Fruit fly (Drosophila melanogaster) whole organism, embryonic: Measurements from ENCODE around the gene CG12995.

Experiments used
- BtbVII ChIP-seq: fragments of 200-800 bp; sonication (Bioruptor generic); optimal IDR thresholded peaks from 3 replicates; lab custom pipeline; 2017; ENCODE audit warnings: missing biosample characterization, mild to moderate bottlenecking, missing genetic modification characterization
- CG10321 ChIP-seq: fragments of 200-800 bp; sonication (Bioruptor generic); IDR thresholded peaks from 2 replicates; pipeline ENCODE4 v1.3.6; 2022; ENCODE audit warnings: missing biosample characterization, missing genetic modification characterization
- CG10543 ChIP-seq: fragments of 200-800 bp; sonication (Bioruptor generic); optimal IDR thresholded peaks from 3 replicates; lab custom pipeline; 2017; ENCODE audit warnings: missing biosample characterization, mild to moderate bottlenecking, missing genetic modification characterization, moderate library complexity
- CG10959 ChIP-seq: fragments of 200-800 bp; sonication (Bioruptor generic); IDR thresholded peaks from 2 replicates; pipeline ENCODE4 v1.3.6; 2022; ENCODE audit warnings: missing biosample characterization, missing genetic modification characterization
- CG11085 ChIP-seq: fragments of 200-800 bp; sonication (Bioruptor generic); IDR thresholded peaks from 2 replicates; pipeline ENCODE4 v1.3.6; 2022; ENCODE audit warnings: missing biosample characterization, missing genetic modification characterization
- CG11093 ChIP-seq: fragments of 200-800 bp; sonication (Bioruptor generic); IDR thresholded peaks from 3 replicates; pipeline ENCODE4 v1.3.6; 2022; ENCODE audit warnings: missing biosample characterization, missing genetic modification characterization
- CG11695 ChIP-seq: fragments of 200-800 bp; sonication (Bioruptor generic); IDR thresholded peaks from 3 replicates; pipeline ENCODE4 v1.3.6; 2022; ENCODE audit warnings: missing biosample characterization, missing genetic modification characterization
- CG12659 ChIP-seq: fragments of 200-800 bp; sonication (Bioruptor generic); optimal IDR thresholded peaks from 3 replicates; lab custom pipeline; 2017; ENCODE audit warnings: mild to moderate bottlenecking, missing biosample characterization, missing genetic modification reagents, missing genetic modification characterization
- CG17361 ChIP-seq: fragments of 200-800 bp; sonication (Bioruptor generic); IDR thresholded peaks from 3 replicates; pipeline ENCODE4 v1.3.6; 2022; ENCODE audit warnings: missing biosample characterization, missing genetic modification characterization
- CG17568 ChIP-seq: fragments of 200-800 bp; sonication (Bioruptor generic); optimal IDR thresholded peaks from 2 replicates; lab custom pipeline; 2018; ENCODE audit warnings: missing biosample characterization, mild to moderate bottlenecking, missing genetic modification characterization, moderate library complexity
- CG32532 ChIP-seq: fragments of 200-800 bp; sonication (Bioruptor generic); IDR thresholded peaks from 2 replicates; pipeline ENCODE4 v1.3.6; 2022; ENCODE audit warnings: missing biosample characterization, missing genetic modification characterization
- CG3281 ChIP-seq: fragments of 200-800 bp; sonication (Bioruptor generic); optimal IDR thresholded peaks from 3 replicates; lab custom pipeline; 2017; ENCODE audit warnings: missing biosample characterization, mild to moderate bottlenecking, missing genetic modification characterization
- CG4617 ChIP-seq: fragments of 200-800 bp; sonication (Bioruptor generic); optimal IDR thresholded peaks from 3 replicates; lab custom pipeline; 2016; ENCODE audit warnings: missing biosample characterization, missing genetic modification characterization, borderline replicate concordance
- CG4707 ChIP-seq: fragments of 200-800 bp; sonication (Bioruptor generic); optimal IDR thresholded peaks from 2 replicates; lab custom pipeline; 2018; ENCODE audit warnings: missing biosample characterization, mild to moderate bottlenecking, missing genetic modification characterization, moderate library complexity
- CG7987 ChIP-seq: fragments of 200-800 bp; sonication (Bioruptor generic); optimal IDR thresholded peaks from 2 replicates; lab custom pipeline; 2018; ENCODE audit warnings: missing biosample characterization, mild to moderate bottlenecking, missing genetic modification characterization, moderate library complexity
- CG8924 ChIP-seq: fragments of 200-800 bp; optimal IDR thresholded peaks from 3 replicates; lab custom pipeline; 2019; ENCODE audit warnings: missing biosample characterization, mild to moderate bottlenecking, missing genetic modification characterization, moderate library complexity
- Chrac-16 ChIP-seq: fragments of 200-800 bp; sonication (Bioruptor generic); optimal IDR thresholded peaks from 3 replicates; lab custom pipeline; 2016; ENCODE audit warnings: missing biosample characterization, missing genetic modification characterization
- D ChIP-seq, 2 experiments: fragments of 200-800 bp in 1 of 2; fragments of >200 bp in 1 of 2; sonication (Bioruptor generic) in 1 of 2; optimal IDR thresholded peaks; 2 replicates in 1 of 2; 3 replicates in 1 of 2; lab custom pipeline; 2017; ENCODE audit warnings: mild to moderate bottlenecking in 1 of 2, missing biosample characterization in 1 of 2, missing genetic modification characterization in 1 of 2, missing genetic modification reagents in 1 of 2
- Elba2 ChIP-seq: fragments of 200-800 bp; sonication (Bioruptor generic); optimal IDR thresholded peaks from 3 replicates; lab custom pipeline; 2016; ENCODE audit warnings: missing biosample characterization, missing genetic modification characterization
- Ets65A ChIP-seq: fragments of 200-800 bp; sonication (Bioruptor generic); peaks from one replicate; lab custom pipeline; 2016; ENCODE audit warnings: missing biosample characterization, missing genetic modification characterization
- Kr ChIP-seq: fragments of 200-800 bp; sonication (Bioruptor generic); optimal IDR thresholded peaks from 2 replicates; lab custom pipeline; 2017; ENCODE audit warnings: missing biosample characterization, mild to moderate bottlenecking, missing genetic modification characterization
- MBD-R2 ChIP-seq: fragments of 200-800 bp; sonication (Bioruptor generic); IDR thresholded peaks from 2 replicates; pipeline ENCODE4 v1.3.6; 2022; ENCODE audit warnings: missing biosample characterization, missing genetic modification characterization
- Med ChIP-seq: fragments of 200-800 bp; sonication (Bioruptor generic); peaks from one replicate; lab custom pipeline; 2016; ENCODE audit warnings: missing biosample characterization, missing genetic modification characterization, mild to moderate bottlenecking, inconsistent platforms, moderate library complexity
- Meics ChIP-seq: fragments of 200-800 bp; sonication (Bioruptor generic); optimal IDR thresholded peaks from 2 replicates; lab custom pipeline; 2017; ENCODE audit warnings: missing biosample characterization, mild to moderate bottlenecking, missing genetic modification characterization
- Mrtf ChIP-seq: fragments of 200-800 bp; sonication (Bioruptor generic); IDR thresholded peaks from 3 replicates; pipeline ENCODE4 v1.3.6; 2022; ENCODE audit warnings: missing biosample characterization, missing genetic modification characterization
- Myb ChIP-seq: fragments of 200-800 bp; sonication (Bioruptor generic); optimal IDR thresholded peaks from 2 replicates; lab custom pipeline; 2016; ENCODE audit warnings: missing biosample characterization, missing genetic modification characterization
- Oli ChIP-seq: fragments of 200-800 bp; sonication (Bioruptor generic); optimal IDR thresholded peaks from 2 replicates; lab custom pipeline; 2018; ENCODE audit warnings: missing biosample characterization, mild to moderate bottlenecking, missing genetic modification characterization, moderate library complexity
- Pdp1 ChIP-seq, 2 experiments: fragments of 200-800 bp; sonication (Bioruptor generic); optimal IDR thresholded peaks; 3 replicates each; lab custom pipeline; 2016; ENCODE audit warnings: missing biosample characterization in 2 of 2, missing genetic modification characterization in 2 of 2, mild to moderate bottlenecking in 1 of 2, moderate library complexity in 1 of 2
- Sox102F ChIP-seq: fragments of 200-800 bp; sonication (Bioruptor generic); optimal IDR thresholded peaks from 2 replicates; lab custom pipeline; 2018; ENCODE audit warnings: missing biosample characterization, mild to moderate bottlenecking, missing genetic modification characterization, moderate library complexity
- btn ChIP-seq: fragments of 200-800 bp; sonication (Bioruptor generic); optimal IDR thresholded peaks from 2 replicates; lab custom pipeline; 2016; ENCODE audit warnings: missing biosample characterization, missing genetic modification characterization
- da ChIP-seq: fragments of 200-800 bp; sonication (Bioruptor generic); optimal IDR thresholded peaks from 2 replicates; lab custom pipeline; 2016; ENCODE audit warnings: missing biosample characterization, missing genetic modification characterization
- dimm ChIP-seq: fragments of 200-800 bp; sonication (Bioruptor generic); IDR thresholded peaks from 2 replicates; pipeline ENCODE4 v1.3.6; 2022; ENCODE audit warnings: missing biosample characterization, missing genetic modification characterization
- dpn ChIP-seq, 2 experiments: fragments of 200-800 bp; sonication (Bioruptor generic); optimal IDR thresholded peaks; 3 replicates each; lab custom pipeline; 2016; ENCODE audit warnings: missing biosample characterization in 2 of 2, missing genetic modification characterization in 2 of 2
- dysf ChIP-seq: fragments of 200-800 bp; sonication (Bioruptor generic); IDR thresholded peaks from 3 replicates; pipeline ENCODE4 v1.3.6; 2022; ENCODE audit warnings: missing biosample characterization, missing genetic modification characterization
- esg ChIP-seq: fragments of 200-800 bp; sonication (Bioruptor generic); conservative IDR thresholded peaks from 2 replicates; pipeline ENCODE4 v1.3.6; 2022; ENCODE audit warnings: missing biosample characterization, missing genetic modification characterization
- gce ChIP-seq: fragments of 200-800 bp; sonication (Bioruptor generic); IDR thresholded peaks from 3 replicates; pipeline ENCODE4 v1.3.6; 2022; ENCODE audit warnings: missing biosample characterization, missing genetic modification characterization
- gfzf ChIP-seq: fragments of 200-800 bp; sonication (Bioruptor generic); optimal IDR thresholded peaks from 2 replicates; lab custom pipeline; 2016; ENCODE audit warnings: missing biosample characterization, mild to moderate bottlenecking, missing genetic modification characterization, moderate library complexity
- grau ChIP-seq: fragments of 200-800 bp; optimal IDR thresholded peaks from 3 replicates; lab custom pipeline; 2019; ENCODE audit warnings: missing biosample characterization, mild to moderate bottlenecking, missing genetic modification characterization, moderate library complexity
- h ChIP-seq: fragments of >200 bp; optimal IDR thresholded peaks from 2 replicates; lab custom pipeline; 2017
- ham ChIP-seq: fragments of 200-800 bp; sonication (Bioruptor generic); IDR thresholded peaks from 2 replicates; pipeline ENCODE4 v1.3.6; 2022; ENCODE audit warnings: missing biosample characterization, missing genetic modification characterization
- her ChIP-seq: fragments of 200-800 bp; sonication (Bioruptor generic); optimal IDR thresholded peaks from 2 replicates; lab custom pipeline; 2016; ENCODE audit warnings: missing biosample characterization, missing genetic modification characterization
- knrl ChIP-seq: fragments of 200-800 bp; sonication (Bioruptor generic); IDR thresholded peaks from 3 replicates; pipeline ENCODE4 v1.3.6; 2022; ENCODE audit warnings: missing biosample characterization, missing genetic modification characterization; ENCODE audit not compliant: partially characterized antibody
- lilli ChIP-seq: fragments of 200-800 bp; sonication (Bioruptor generic); optimal IDR thresholded peaks from 3 replicates; lab custom pipeline; 2016; ENCODE audit warnings: missing biosample characterization, missing genetic modification characterization
- otp ChIP-seq: fragments of 200-800 bp; sonication (Bioruptor generic); IDR thresholded peaks from 3 replicates; pipeline ENCODE4, ENCODE4 v1.3.6; 2022; ENCODE audit warnings: missing biosample characterization, missing genetic modification characterization
- pita ChIP-seq: fragments of 200-800 bp; sonication (Bioruptor generic); optimal IDR thresholded peaks from 2 replicates; lab custom pipeline; 2017; ENCODE audit warnings: missing biosample characterization, mild to moderate bottlenecking, missing genetic modification characterization
- row ChIP-seq: fragments of 200-800 bp; sonication (Bioruptor generic); IDR thresholded peaks from 3 replicates; pipeline ENCODE4 v1.3.6; 2022; ENCODE audit warnings: missing biosample characterization, missing genetic modification characterization
- run ChIP-seq: fragments of 200-800 bp; sonication (Bioruptor generic); optimal IDR thresholded peaks from 3 replicates; lab custom pipeline; 2018; ENCODE audit warnings: missing biosample characterization, mild to moderate bottlenecking, missing genetic modification characterization
- sc ChIP-seq, 3 experiments: fragments of >200 bp in 2 of 3; fragments of 200-800 bp in 1 of 3; sonication (Bioruptor generic) in 1 of 3; optimal IDR thresholded peaks; 2 replicates in 2 of 3; 3 replicates in 1 of 3; lab custom pipeline; 2017; ENCODE audit warnings: mild to moderate bottlenecking in 1 of 3, missing biosample characterization in 1 of 3, missing genetic modification characterization in 1 of 3, missing genetic modification reagents in 1 of 3
- sim ChIP-seq: fragments of 200-800 bp; sonication (Bioruptor generic); IDR thresholded peaks from 2 replicates; pipeline ENCODE4 v1.3.6; 2022; ENCODE audit warnings: missing biosample characterization, missing genetic modification characterization
- so ChIP-seq: fragments of 200-800 bp; sonication (Bioruptor generic); IDR thresholded peaks from 3 replicates; pipeline ENCODE4 v1.3.6; 2022; ENCODE audit warnings: missing biosample characterization, missing genetic modification characterization
- zfh2 ChIP-seq: fragments of 200-800 bp; sonication (Bioruptor generic); optimal IDR thresholded peaks from 2 replicates; lab custom pipeline; 2016; ENCODE audit warnings: missing biosample characterization, missing genetic modification characterization

CG12995 gene

DNA sequence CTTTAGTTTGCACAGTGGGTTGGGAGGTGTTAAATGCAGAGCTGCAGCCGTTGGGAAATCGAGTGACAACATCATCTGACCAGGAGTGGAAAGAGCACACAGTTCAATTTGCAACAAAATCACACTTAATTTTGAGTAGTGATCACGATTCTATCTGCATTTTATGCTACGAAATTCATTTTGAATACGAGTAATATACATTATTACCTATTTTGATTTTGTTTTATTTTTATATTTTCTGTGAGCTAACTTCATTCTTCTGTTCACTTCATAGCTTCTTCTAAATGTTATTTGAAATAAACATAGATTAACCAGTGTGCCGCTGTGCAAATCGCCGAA lies 16.9 kb upstream of the CG12995 start, which contains the start of gene CG10598 (continued):
- peak; percentile 12 for TF ChIP-seq CG3281
- peak; percentile 77 for TF ChIP-seq Med (GFP tag; lab: Kevin White, UChicago)
- peak; percentile 54; the same call in 2 of the 3 replicates for TF ChIP-seq dysf (GFP tag; lab: Robert Waterston, UW)
- TF ChIP-seq ham = no peak
- no peak for TF ChIP-seq Chrac-16 (GFP tag; lab: Kevin White, UChicago)
- no peak for TF ChIP-seq CG4617 (GFP tag; lab: Kevin White, UChicago)
- TF ChIP-seq grau (tag; lab: Kevin White, UChicago) = peak; percentile 47
- TF ChIP-seq knrl = no peak
- TF ChIP-seq gce = no peak
- no peak for TF ChIP-seq CG10543
- peak; percentile 45; the same call in 1 of the 2 replicates for TF ChIP-seq CG32532 (GFP tag; lab: Robert Waterston, UW)
- TF ChIP-seq CG10321 (GFP tag; lab: Robert Waterston, UW) = no peak
- TF ChIP-seq BtbVII = no peak
- TF ChIP-seq CG10959 (GFP tag; lab: Robert Waterston, UW) = no peak
- no peak for TF ChIP-seq sim (GFP tag; lab: Robert Waterston, UW)
- no peak for TF ChIP-seq Mrtf
- TF ChIP-seq D (optimal IDR thresholded peaks at IDR 0.05; lab: Kevin White, UChicago) = no peak
- TF ChIP-seq D (GFP tag; optimal IDR thresholded peaks at IDR 0.05; lab: Kevin White, UChicago) = no peak
- TF ChIP-seq esg (GFP tag; lab: Robert Waterston, UW) = no peak
- TF ChIP-seq CG7987 (GFP tag; lab: Kevin White, UChicago) = no peak
- TF ChIP-seq btn (GFP tag; lab: Kevin White, UChicago) = no peak
- no peak for TF ChIP-seq Kr
- TF ChIP-seq CG11093 (GFP tag; lab: Robert Waterston, UW) = no peak
- TF ChIP-seq h (lab: Kevin White, UChicago) = no peak
- peak; percentile 9 for TF ChIP-seq lilli (GFP tag; lab: Kevin White, UChicago)
- TF ChIP-seq so (GFP tag; lab: Robert Waterston, UW) = no peak
- no peak for TF ChIP-seq Elba2 (GFP tag; lab: Kevin White, UChicago)
- TF ChIP-seq Oli (tag; lab: Kevin White, UChicago) = peak; percentile 8
- no peak for TF ChIP-seq dpn (GFP tag; optimal IDR thresholded peaks at IDR 0.05; lab: Kevin White, UChicago)
- TF ChIP-seq her (GFP tag; lab: Kevin White, UChicago) = no peak
- TF ChIP-seq row (GFP tag; lab: Robert Waterston, UW) = 0 out of 3 replicates have a peak, but pooled peaks have one; percentile 32
- no peak for TF ChIP-seq MBD-R2
- TF ChIP-seq CG11695 (GFP tag; lab: Robert Waterston, UW) = 0 out of 3 replicates have a peak, but pooled peaks have one; percentile 31
- TF ChIP-seq otp = no peak
- TF ChIP-seq zfh2 (GFP tag; lab: Kevin White, UChicago) = no peak
- TF ChIP-seq Meics (GFP tag; lab: Kevin White, UChicago) = peak; percentile 25
- TF ChIP-seq run (tag; lab: Kevin White, UChicago) = no peak
- no peak for TF ChIP-seq dimm
- TF ChIP-seq sc (optimal IDR thresholded peaks at IDR 0.05; lab: Kevin White, UChicago) = no peak
- TF ChIP-seq sc (GFP tag; optimal IDR thresholded peaks at IDR 0.05; lab: Kevin White, UChicago) = no peak
- TF ChIP-seq Sox102F (GFP tag; lab: Kevin White, UChicago) = no peak
- no peak for TF ChIP-seq CG8924 (tag; lab: Kevin White, UChicago)
- no peak for TF ChIP-seq CG17568 (GFP tag; lab: Kevin White, UChicago)
- no peak for TF ChIP-seq CG4707
- no peak for TF ChIP-seq da (GFP tag; lab: Kevin White, UChicago)
- 0 out of 3 replicates have a peak, but pooled peaks have one; percentile 12 for TF ChIP-seq CG17361 (GFP tag; lab: Robert Waterston, UW)
- no peak for TF ChIP-seq Myb (GFP tag; lab: Kevin White, UChicago)
- peak; percentile 85 for TF ChIP-seq Ets65A
- TF ChIP-seq CG12659 (GFP tag; lab: Kevin White, UChicago) = peak; percentile 11
- TF ChIP-seq gfzf (GFP tag; lab: Kevin White, UChicago) = no peak
- peak in 1 of 2 experiments; percentile 1 for TF ChIP-seq Pdp1 (GFP tag; optimal IDR thresholded peaks at IDR 0.05; lab: Kevin White, UChicago)
- TF ChIP-seq CG11085 (GFP tag; lab: Robert Waterston, UW) = no peak
- TF ChIP-seq pita (GFP tag; lab: Kevin White, UChicago) = no peak
